Fruit fly (Drosophila melanogaster) whole organism, embryonic: Measurements from ENCODE around the gene InR.
A peak's percentile ranks its signal among the peaks of the same experiment; 100 is the strongest.

Experiments used
- Adf1 ChIP-seq: fragments of 200-800 bp; sonication (Bioruptor generic); IDR thresholded peaks from 2 replicates; pipeline ENCODE4 v1.3.6; 2022; ENCODE audit warnings: missing biosample characterization, missing genetic modification characterization
- B-H1 ChIP-seq: fragments of 200-800 bp; sonication (Bioruptor generic); IDR thresholded peaks from 3 replicates; pipeline ENCODE4 v1.3.6; 2022; ENCODE audit warnings: missing biosample characterization, missing genetic modification characterization
- CG11085 ChIP-seq: fragments of 200-800 bp; sonication (Bioruptor generic); IDR thresholded peaks from 2 replicates; pipeline ENCODE4 v1.3.6; 2022; ENCODE audit warnings: missing biosample characterization, missing genetic modification characterization
- CG11504 ChIP-seq: fragments of 200-800 bp; sonication (Bioruptor generic); optimal IDR thresholded peaks from 3 replicates; lab custom pipeline; 2019; ENCODE audit warnings: missing biosample characterization, mild to moderate bottlenecking, missing genetic modification characterization, moderate library complexity
- CG11723 ChIP-seq: fragments of 200-800 bp; sonication (Bioruptor generic); optimal IDR thresholded peaks from 2 replicates; lab custom pipeline; 2017; ENCODE audit warnings: missing biosample characterization, mild to moderate bottlenecking, missing genetic modification characterization
- CG12942 ChIP-seq: fragments of 200-800 bp; sonication (Bioruptor generic); optimal IDR thresholded peaks from 3 replicates; lab custom pipeline; 2016; ENCODE audit warnings: missing biosample characterization, missing genetic modification characterization
- CG13296 ChIP-seq: fragments of 200-800 bp; sonication (Bioruptor generic); optimal IDR thresholded peaks from 3 replicates; lab custom pipeline; 2018; ENCODE audit warnings: missing biosample characterization, mild to moderate bottlenecking, missing genetic modification characterization
- CG13624 ChIP-seq: fragments of 200-800 bp; sonication (Bioruptor generic); optimal IDR thresholded peaks from 2 replicates; lab custom pipeline; 2016; ENCODE audit warnings: missing biosample characterization, missing genetic modification characterization
- CG16813 ChIP-seq: fragments of 200-800 bp; sonication (Bioruptor generic); IDR thresholded peaks from 3 replicates; pipeline ENCODE4 v1.3.6; 2022; ENCODE audit warnings: missing biosample characterization, missing genetic modification characterization; ENCODE audit not compliant: partially characterized antibody
- CG17361 ChIP-seq: fragments of 200-800 bp; sonication (Bioruptor generic); IDR thresholded peaks from 3 replicates; pipeline ENCODE4 v1.3.6; 2022; ENCODE audit warnings: missing biosample characterization, missing genetic modification characterization
- CG17802 ChIP-seq: fragments of 200-800 bp; sonication (Bioruptor generic); optimal IDR thresholded peaks from 2 replicates; lab custom pipeline; 2018; ENCODE audit warnings: missing biosample characterization, mild to moderate bottlenecking, missing genetic modification characterization, moderate library complexity
- CG1792 ChIP-seq: fragments of 200-800 bp; sonication (Bioruptor generic); optimal IDR thresholded peaks from 2 replicates; lab custom pipeline; 2016; ENCODE audit warnings: missing biosample characterization, missing genetic modification characterization
- CG3281 ChIP-seq: fragments of 200-800 bp; sonication (Bioruptor generic); optimal IDR thresholded peaks from 3 replicates; lab custom pipeline; 2017; ENCODE audit warnings: missing biosample characterization, mild to moderate bottlenecking, missing genetic modification characterization
- CG34224 ChIP-seq: fragments of 200-800 bp; sonication (Bioruptor generic); IDR thresholded peaks from 3 replicates; pipeline ENCODE4 v1.3.6; 2022; ENCODE audit warnings: missing biosample characterization, missing genetic modification characterization; ENCODE audit not compliant: partially characterized antibody
- CG6683 ChIP-seq: fragments of 200-800 bp; sonication (Bioruptor generic); optimal IDR thresholded peaks from 2 replicates; lab custom pipeline; 2017; ENCODE audit warnings: missing biosample characterization, mild to moderate bottlenecking, missing genetic modification characterization, missing genetic modification reagents
- CG7556 ChIP-seq: fragments of 200-800 bp; sonication (Bioruptor generic); optimal IDR thresholded peaks from 2 replicates; lab custom pipeline; 2017; ENCODE audit warnings: missing biosample characterization, mild to moderate bottlenecking, missing genetic modification characterization
- CG8944 ChIP-seq: fragments of 200-800 bp; sonication (Bioruptor generic); optimal IDR thresholded peaks from 3 replicates; lab custom pipeline; 2016; ENCODE audit warnings: missing biosample characterization, missing genetic modification characterization
- CG9727 ChIP-seq: fragments of 200-800 bp; sonication (Bioruptor generic); optimal IDR thresholded peaks from 3 replicates; lab custom pipeline; 2017; ENCODE audit warnings: missing biosample characterization, mild to moderate bottlenecking, missing genetic modification characterization
- Dfd ChIP-seq, 2 experiments: fragments of >200 bp; optimal IDR thresholded peaks; 2 replicates each; lab custom pipeline; 2017; ENCODE audit warnings: missing biosample characterization in 2 of 2, missing genetic modification characterization in 2 of 2
- Dip2 ChIP-seq: fragments of 200-800 bp; sonication (Bioruptor generic); IDR thresholded peaks from 2 replicates; pipeline ENCODE4 v1.3.6; 2022; ENCODE audit warnings: missing biosample characterization, missing genetic modification characterization
- Dp ChIP-seq: fragments of 200-800 bp; sonication (Bioruptor generic); optimal IDR thresholded peaks from 2 replicates; lab custom pipeline; 2018; ENCODE audit warnings: missing biosample characterization, mild to moderate bottlenecking, missing genetic modification characterization, moderate library complexity
- ERR ChIP-seq: fragments of 200-800 bp; sonication (Bioruptor generic); optimal IDR thresholded peaks from 2 replicates; lab custom pipeline; 2016; ENCODE audit warnings: missing biosample characterization, missing genetic modification characterization
- Hr51 ChIP-seq, 2 experiments: fragments of 200-800 bp; sonication (Bioruptor generic); optimal IDR thresholded peaks; 2 replicates in 1 of 2; 3 replicates in 1 of 2; lab custom pipeline; 2016 to 2018; ENCODE audit warnings: missing biosample characterization in 2 of 2, missing genetic modification characterization in 2 of 2, mild to moderate bottlenecking in 1 of 2, moderate library complexity in 1 of 2
- Mad ChIP-seq: fragments of 200-800 bp; sonication (Bioruptor generic); optimal IDR thresholded peaks from 2 replicates; lab custom pipeline; 2016; ENCODE audit warnings: missing biosample characterization, missing genetic modification characterization
- Mes4 ChIP-seq: fragments of 200-800 bp; sonication (Bioruptor generic); optimal IDR thresholded peaks from 2 replicates; lab custom pipeline; 2016; ENCODE audit warnings: missing biosample characterization, missing genetic modification characterization
- NC2β ChIP-seq: fragments of 200-800 bp; sonication (Bioruptor generic); optimal IDR thresholded peaks from 2 replicates; lab custom pipeline; 2016; ENCODE audit warnings: missing biosample characterization, missing genetic modification characterization
- Nf-YC ChIP-seq: fragments of 200-800 bp; optimal IDR thresholded peaks from 3 replicates; lab custom pipeline; 2019; ENCODE audit warnings: missing biosample characterization, mild to moderate bottlenecking, missing genetic modification characterization, moderate library complexity
- Oaz ChIP-seq: fragments of 200-800 bp; sonication (Bioruptor generic); IDR thresholded peaks from 2 replicates; pipeline ENCODE4 v1.3.6; 2022; ENCODE audit warnings: missing biosample characterization, missing genetic modification characterization
- Oli ChIP-seq: fragments of 200-800 bp; sonication (Bioruptor generic); optimal IDR thresholded peaks from 2 replicates; lab custom pipeline; 2018; ENCODE audit warnings: missing biosample characterization, mild to moderate bottlenecking, missing genetic modification characterization, moderate library complexity
- Ravus ChIP-seq: fragments of 200-800 bp; sonication (Bioruptor generic); IDR thresholded peaks from 2 replicates; pipeline ENCODE4 v1.3.6; 2022; ENCODE audit warnings: missing biosample characterization, missing genetic modification characterization
- Stat92E ChIP-seq, 3 experiments: fragments of >200 bp in 2 of 3; fragments of 200-800 bp in 1 of 3; sonication (Bioruptor generic) in 1 of 3; optimal IDR thresholded peaks; 2 replicates each; lab custom pipeline; 2017 to 2019; ENCODE audit warnings: missing biosample characterization in 3 of 3, missing genetic modification characterization in 3 of 3, mild to moderate bottlenecking in 1 of 3, moderate library complexity in 1 of 3
- Xbp1 ChIP-seq: fragments of 200-800 bp; sonication (Bioruptor generic); optimal IDR thresholded peaks from 3 replicates; lab custom pipeline; 2016; ENCODE audit warnings: missing biosample characterization, mild to moderate bottlenecking, missing genetic modification characterization
- ab ChIP-seq: fragments of 200-800 bp; sonication (Bioruptor generic); optimal IDR thresholded peaks from 2 replicates; lab custom pipeline; 2016; ENCODE audit warnings: missing biosample characterization, missing genetic modification characterization
- dysf ChIP-seq: fragments of 200-800 bp; sonication (Bioruptor generic); IDR thresholded peaks from 3 replicates; pipeline ENCODE4 v1.3.6; 2022; ENCODE audit warnings: missing biosample characterization, missing genetic modification characterization
- emc ChIP-seq: fragments of 200-800 bp; sonication (Bioruptor generic); optimal IDR thresholded peaks from 2 replicates; lab custom pipeline; 2016; ENCODE audit warnings: missing biosample characterization, missing genetic modification characterization
- eyg ChIP-seq: fragments of 200-800 bp; sonication (Bioruptor generic); optimal IDR thresholded peaks from 3 replicates; lab custom pipeline; 2016; ENCODE audit warnings: missing biosample characterization, missing genetic modification characterization
- ftz-f1 ChIP-seq: fragments of 200-800 bp; sonication (Bioruptor generic); optimal IDR thresholded peaks from 2 replicates; lab custom pipeline; 2016; ENCODE audit warnings: missing biosample characterization, missing genetic modification characterization
- gcm2 ChIP-seq: fragments of 200-800 bp; sonication (Bioruptor generic); optimal IDR thresholded peaks from 2 replicates; lab custom pipeline; 2016; ENCODE audit warnings: missing biosample characterization, missing genetic modification characterization
- gem ChIP-seq: fragments of 200-800 bp; sonication (Bioruptor generic); optimal IDR thresholded peaks from 2 replicates; lab custom pipeline; 2019; ENCODE audit warnings: missing biosample characterization, mild to moderate bottlenecking, missing genetic modification characterization, moderate library complexity
- grau ChIP-seq: fragments of 200-800 bp; optimal IDR thresholded peaks from 3 replicates; lab custom pipeline; 2019; ENCODE audit warnings: missing biosample characterization, mild to moderate bottlenecking, missing genetic modification characterization, moderate library complexity
- jumu ChIP-seq: fragments of 200-800 bp; sonication (Bioruptor generic); optimal IDR thresholded peaks from 3 replicates; lab custom pipeline; 2016; ENCODE audit warnings: missing biosample characterization, missing genetic modification characterization
- lab ChIP-seq: fragments of 200-800 bp; sonication (Bioruptor generic); optimal IDR thresholded peaks from 3 replicates; lab custom pipeline; 2017; ENCODE audit warnings: missing biosample characterization, missing genetic modification characterization, mild to moderate bottlenecking, moderate library complexity, missing genetic modification reagents
- nau ChIP-seq: fragments of 200-800 bp; sonication (Bioruptor generic); optimal IDR thresholded peaks from 3 replicates; lab custom pipeline; 2017; ENCODE audit warnings: missing biosample characterization, mild to moderate bottlenecking, missing genetic modification characterization, missing genetic modification reagents
- nerfin-1 ChIP-seq: fragments of 200-800 bp; sonication (Bioruptor generic); optimal IDR thresholded peaks from 3 replicates; lab custom pipeline; 2019; ENCODE audit warnings: missing biosample characterization, mild to moderate bottlenecking, missing genetic modification characterization, moderate library complexity
- oc ChIP-seq: fragments of 200-800 bp; sonication (Bioruptor generic); optimal IDR thresholded peaks from 2 replicates; lab custom pipeline; 2018; ENCODE audit warnings: missing biosample characterization, mild to moderate bottlenecking, missing genetic modification characterization, moderate library complexity
- pros ChIP-seq: fragments of 200-800 bp; sonication (Bioruptor generic); optimal IDR thresholded peaks from 3 replicates; lab custom pipeline; 2019; ENCODE audit warnings: missing biosample characterization, mild to moderate bottlenecking, missing genetic modification characterization, moderate library complexity
- row ChIP-seq: fragments of 200-800 bp; sonication (Bioruptor generic); IDR thresholded peaks from 3 replicates; pipeline ENCODE4 v1.3.6; 2022; ENCODE audit warnings: missing biosample characterization, missing genetic modification characterization
- slp2 ChIP-seq: fragments of 200-800 bp; sonication (Bioruptor generic); optimal IDR thresholded peaks from 2 replicates; lab custom pipeline; 2016; ENCODE audit warnings: missing biosample characterization, missing genetic modification characterization
- stc ChIP-seq: fragments of 200-800 bp; sonication (Bioruptor generic); IDR thresholded peaks from 2 replicates; pipeline ENCODE4 v1.3.6; 2022; ENCODE audit warnings: missing biosample characterization, missing genetic modification characterization
- tgo ChIP-seq: fragments of 200-800 bp; sonication (Bioruptor generic); IDR thresholded peaks from 3 replicates; pipeline ENCODE4 v1.3.6; 2022; ENCODE audit warnings: missing biosample characterization, missing genetic modification characterization
- wek ChIP-seq: fragments of 200-800 bp; sonication (Bioruptor generic); optimal IDR thresholded peaks from 3 replicates; lab custom pipeline; 2018; ENCODE audit warnings: missing biosample characterization, mild to moderate bottlenecking, missing genetic modification characterization, moderate library complexity
- zfh2 ChIP-seq: fragments of 200-800 bp; sonication (Bioruptor generic); optimal IDR thresholded peaks from 2 replicates; lab custom pipeline; 2016; ENCODE audit warnings: missing biosample characterization, missing genetic modification characterization

The InR gene

DNA sequence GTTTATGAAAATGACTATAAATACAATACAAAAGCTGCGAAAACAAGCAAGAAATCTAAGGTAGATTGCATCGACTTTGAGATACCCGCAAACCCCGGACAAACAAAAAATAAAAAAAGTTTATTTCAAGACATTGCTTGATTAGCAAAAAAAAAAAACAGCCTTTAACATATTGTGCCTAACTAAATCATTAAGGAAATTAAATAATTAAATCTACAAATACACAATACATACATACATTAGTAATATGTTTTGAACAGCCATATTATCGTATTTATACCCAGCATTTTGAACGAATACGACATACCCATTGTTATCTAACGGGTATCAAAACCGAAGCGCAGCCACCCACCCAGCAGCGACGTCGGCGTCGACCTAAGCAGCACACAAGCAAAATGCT is 6.2 kb downstream of the InR start (continued):
- TF ChIP-seq CG16813 (GFP tag; lab: Robert Waterston, UW), result no peak
- TF ChIP-seq jumu (GFP tag; lab: Kevin White, UChicago), result no peak
- TF ChIP-seq eyg (GFP tag; lab: Kevin White, UChicago), result no peak
- TF ChIP-seq CG6683 (GFP tag; lab: Kevin White, UChicago), result no peak
- TF ChIP-seq wek (GFP tag; lab: Kevin White, UChicago), result no peak
- no peak for TF ChIP-seq Mad
- peak; percentile 69 for TF ChIP-seq CG11504 (tag; lab: Kevin White, UChicago)
- TF ChIP-seq Dp (GFP tag; lab: Kevin White, UChicago), result no peak
- no peak for TF ChIP-seq row
- peak; percentile 31 for TF ChIP-seq lab
- TF ChIP-seq Stat92E (GFP tag; optimal IDR thresholded peaks at IDR 0.05; lab: Kevin White, UChicago), result no peak
- TF ChIP-seq Oaz, result no peak
- no peak for TF ChIP-seq CG11723 (GFP tag; lab: Kevin White, UChicago)
- no peak for TF ChIP-seq Adf1 (GFP tag; lab: Robert Waterston, UW)
- no peak for TF ChIP-seq nau (GFP tag; lab: Kevin White, UChicago)
- TF ChIP-seq slp2 (GFP tag; lab: Kevin White, UChicago), result no peak
- no peak for TF ChIP-seq pros (GFP tag; lab: Kevin White, UChicago)
- TF ChIP-seq gem (tag; lab: Kevin White, UChicago), result peak; percentile 81
- TF ChIP-seq Mes4 (GFP tag; lab: Kevin White, UChicago), result no peak
- TF ChIP-seq Xbp1 (GFP tag; lab: Kevin White, UChicago), result peak; percentile 29
- TF ChIP-seq Nf-YC, result no peak
- TF ChIP-seq stc (GFP tag; lab: Robert Waterston, UW), result no peak
- TF ChIP-seq CG8944 (GFP tag; lab: Kevin White, UChicago), result no peak
- no peak for TF ChIP-seq Dfd (GFP tag; optimal IDR thresholded peaks at IDR 0.05; lab: Kevin White, UChicago)
- no peak for TF ChIP-seq B-H1
- no peak for TF ChIP-seq ERR (GFP tag; lab: Kevin White, UChicago)
- TF ChIP-seq zfh2 (GFP tag; lab: Kevin White, UChicago), result peak; percentile 31
- TF ChIP-seq tgo, result no peak
- no peak for TF ChIP-seq CG3281 (GFP tag; lab: Kevin White, UChicago)
- TF ChIP-seq CG12942 (GFP tag; lab: Kevin White, UChicago), result peak; percentile 2
- TF ChIP-seq Oli (tag; lab: Kevin White, UChicago), result peak; percentile 78
- no peak for TF ChIP-seq Ravus (GFP tag; lab: Robert Waterston, UW)
- TF ChIP-seq CG13296 (GFP tag; lab: Kevin White, UChicago), result no peak
- TF ChIP-seq ab, result no peak
- no peak for TF ChIP-seq NC2β
- TF ChIP-seq CG1792 (GFP tag; lab: Kevin White, UChicago), result no peak
- no peak for TF ChIP-seq CG11085 (GFP tag; lab: Robert Waterston, UW)
- no peak for TF ChIP-seq dysf (GFP tag; lab: Robert Waterston, UW)
- no peak for TF ChIP-seq CG34224 (GFP tag; lab: Robert Waterston, UW)
- TF ChIP-seq Dip2 (GFP tag; lab: Robert Waterston, UW), result no peak
- TF ChIP-seq emc (GFP tag; lab: Kevin White, UChicago), result no peak
- TF ChIP-seq CG17802 (tag; lab: Kevin White, UChicago), result no peak
- no peak for TF ChIP-seq CG17361 (GFP tag; lab: Robert Waterston, UW)
- no peak for TF ChIP-seq oc (tag; lab: Kevin White, UChicago)
- no peak for TF ChIP-seq CG13624 (GFP tag; lab: Kevin White, UChicago)
- TF ChIP-seq ftz-f1 (GFP tag; lab: Kevin White, UChicago), result no peak
- TF ChIP-seq gcm2 (GFP tag; lab: Kevin White, UChicago), result no peak
- TF ChIP-seq CG7556 (GFP tag; lab: Kevin White, UChicago), result peak; percentile 63
- no peak for TF ChIP-seq nerfin-1
- peak; percentile 58 for TF ChIP-seq grau (tag; lab: Kevin White, UChicago)
- no peak for TF ChIP-seq CG9727 (GFP tag; lab: Kevin White, UChicago)
- TF ChIP-seq Hr51 (GFP tag; optimal IDR thresholded peaks at IDR 0.05; lab: Kevin White, UChicago), result peak in 1 of 2 experiments; percentile 83
